Worm (Caenorhabditis elegans) whole organism, early embryonic: ENCODE data around the gene W10C6.2.

Source experiments
- F13C5.2 ChIP-seq: sonication (generic microtip); optimal IDR thresholded peaks from 2 replicates; lab custom pipeline; 2017; ENCODE audit warnings: mild to moderate bottlenecking, missing genetic modification characterization, inconsistent platforms, missing compliant biosample characterization
- aly-1 ChIP-seq: sonication (generic microtip); optimal IDR thresholded peaks from 2 replicates; lab custom pipeline; 2016; ENCODE audit warnings: missing genetic modification characterization, missing compliant biosample characterization
- ama-1 ChIP-seq: fragments of 150-350 bp; optimal IDR thresholded peaks from 2 replicates; lab custom pipeline; 2014
- ceh-13 ChIP-seq: fragments of 200-800 bp; sonication (Bioruptor generic); optimal IDR thresholded peaks from 2 replicates; lab custom pipeline; 2018; ENCODE audit warnings: mild to moderate bottlenecking, missing genetic modification characterization, missing compliant biosample characterization
- flt-1 ChIP-seq: fragments of 200-800 bp; sonication (Bioruptor generic); IDR thresholded peaks from 2 replicates; pipeline ENCODE4 v1.3.6; 2022; ENCODE audit warnings: missing genetic modification characterization, missing compliant biosample characterization
- hmbx-1 ChIP-seq: sonication (generic microtip); optimal IDR thresholded peaks from 2 replicates; lab custom pipeline; 2016; ENCODE audit warnings: mild to moderate bottlenecking, missing genetic modification characterization, missing compliant biosample characterization
- pes-1 ChIP-seq: fragments of 200-800 bp; sonication (Bioruptor generic); IDR thresholded peaks from 2 replicates; pipeline ENCODE4 v1.3.6; 2022; ENCODE audit warnings: missing genetic modification reagents, missing genetic modification characterization, missing compliant biosample characterization
- scrt-1 ChIP-seq: fragments of 200-800 bp; sonication (Bioruptor generic); IDR thresholded peaks from 2 replicates; pipeline ENCODE4 v1.3.6; 2022; ENCODE audit warnings: missing genetic modification characterization, missing compliant biosample characterization
- sea-1 ChIP-seq: fragments of 200-800 bp; sonication (Bioruptor generic); conservative IDR thresholded peaks from 2 replicates; pipeline ENCODE4 v1.3.6; 2022; ENCODE audit warnings: missing genetic modification characterization, missing compliant biosample characterization

ce11 chrII:11135773-11136172 lies 14.1 kb upstream of the W10C6.2 start:
- TF ChIP-seq ama-1 (lab: Kevin White, UChicago) (no peak), ceh-13 (no peak), aly-1 (tag; lab: Kevin White, UChicago) (no peak), hmbx-1 (tag; lab: Kevin White, UChicago) (no peak), scrt-1 (GFP tag; lab: Robert Waterston, UW) (no peak), F13C5.2 (no peak), sea-1 (no peak), flt-1 (GFP tag; lab: Robert Waterston, UW) (no peak), pes-1 (no peak)
